Worm (Caenorhabditis elegans) whole organism, late embryonic: ENCODE data around the gene fax-1.
A peak's percentile ranks its signal among the peaks of the same experiment; 100 is the strongest.

Experiments used
- C08G9.2 ChIP-seq: sonication (generic microtip); optimal IDR thresholded peaks from 2 replicates; lab custom pipeline; 2016; ENCODE audit warnings: mild to moderate bottlenecking, missing genetic modification characterization, moderate library complexity, missing compliant biosample characterization
- C38D4.7 ChIP-seq: fragments of 200-800 bp; sonication (Bioruptor generic); optimal IDR thresholded peaks from 2 replicates; lab custom pipeline; 2018; ENCODE audit warnings: mild to moderate bottlenecking, missing genetic modification characterization, moderate library complexity, missing compliant biosample characterization
- F13H6.1 ChIP-seq: sonication (generic microtip); optimal IDR thresholded peaks from 2 replicates; lab custom pipeline; 2016; ENCODE audit warnings: missing genetic modification characterization, missing compliant biosample characterization
- K02D7.2 ChIP-seq: sonication (generic microtip); optimal IDR thresholded peaks from 2 replicates; lab custom pipeline; 2017; ENCODE audit warnings: mild to moderate bottlenecking, missing genetic modification characterization, missing compliant biosample characterization
- K09A11.1 ChIP-seq: sonication (generic microtip); optimal IDR thresholded peaks from 2 replicates; lab custom pipeline; 2017; ENCODE audit warnings: antibody characterized with exemption, mild to moderate bottlenecking, missing genetic modification characterization, missing compliant biosample characterization; ENCODE audit not compliant: insufficient read depth
- T23F11.4 ChIP-seq: fragments of 200-800 bp; sonication (Bioruptor generic); optimal IDR thresholded peaks from 2 replicates; lab custom pipeline; 2018; ENCODE audit warnings: mild to moderate bottlenecking, missing genetic modification characterization, missing compliant biosample characterization
- Y22D7AL.16 ChIP-seq: sonication (generic microtip); optimal IDR thresholded peaks from 2 replicates; lab custom pipeline; 2016; ENCODE audit warnings: missing genetic modification characterization, missing compliant biosample characterization
- ahr-1 ChIP-seq: sonication (generic microtip); optimal IDR thresholded peaks from 2 replicates; lab custom pipeline; 2016; ENCODE audit warnings: missing genetic modification characterization, missing compliant biosample characterization
- ceh-14 ChIP-seq: sonication (generic microtip); optimal IDR thresholded peaks from 2 replicates; lab custom pipeline; 2016; ENCODE audit warnings: missing genotype, missing genetic modification characterization, missing compliant biosample characterization
- ceh-18 ChIP-seq: sonication (generic microtip); optimal IDR thresholded peaks from 2 replicates; lab custom pipeline; 2016; ENCODE audit warnings: missing genetic modification characterization, missing compliant biosample characterization
- ceh-2 ChIP-seq: sonication (generic microtip); optimal IDR thresholded peaks from 2 replicates; lab custom pipeline; 2016; ENCODE audit warnings: missing genotype, missing genetic modification characterization, missing compliant biosample characterization
- ceh-30 ChIP-seq: fragments of 150-350 bp; optimal IDR thresholded peaks from 2 replicates; lab custom pipeline; 2014; ENCODE audit warnings: missing biosample characterization, missing genetic modification characterization
- ceh-31 ChIP-seq: sonication (generic microtip); optimal IDR thresholded peaks from 2 replicates; lab custom pipeline; 2016; ENCODE audit warnings: missing genetic modification characterization, missing compliant biosample characterization
- ceh-34 ChIP-seq: sonication (generic microtip); optimal IDR thresholded peaks from 2 replicates; lab custom pipeline; 2016; ENCODE audit warnings: mild to moderate bottlenecking, missing genetic modification characterization, missing compliant biosample characterization
- ceh-45 ChIP-seq: fragments of 200-800 bp; sonication (Bioruptor generic); IDR thresholded peaks from 2 replicates; pipeline ENCODE4 v1.3.6; 2022; ENCODE audit warnings: missing genetic modification reagents, missing genetic modification characterization, missing compliant biosample characterization
- ceh-48 ChIP-seq: sonication (generic microtip); optimal IDR thresholded peaks from 2 replicates; lab custom pipeline; 2016; ENCODE audit warnings: missing genetic modification characterization, inconsistent platforms, missing compliant biosample characterization
- che-1 ChIP-seq: sonication (generic microtip); optimal IDR thresholded peaks from 2 replicates; lab custom pipeline; 2016; ENCODE audit warnings: mild to moderate bottlenecking, missing genetic modification characterization, missing compliant biosample characterization
- dmd-4 ChIP-seq: sonication (generic microtip); optimal IDR thresholded peaks from 2 replicates; lab custom pipeline; 2016; ENCODE audit warnings: borderline replicate concordance, missing genetic modification characterization, missing compliant biosample characterization
- dve-1 ChIP-seq: sonication (generic microtip); optimal IDR thresholded peaks from 2 replicates; lab custom pipeline; 2017; ENCODE audit warnings: antibody characterized with exemption, mild to moderate bottlenecking, missing genetic modification characterization, missing compliant biosample characterization
- eyg-1 ChIP-seq: sonication (generic microtip); optimal IDR thresholded peaks from 2 replicates; lab custom pipeline; 2016; ENCODE audit warnings: missing genotype, missing genetic modification characterization, missing compliant biosample characterization
- fax-1 ChIP-seq: sonication (generic microtip); optimal IDR thresholded peaks from 2 replicates; lab custom pipeline; 2016; ENCODE audit warnings: missing genotype, missing genetic modification characterization, missing compliant biosample characterization
- hlh-13 ChIP-seq: fragments of 200-800 bp; sonication (Bioruptor generic); optimal IDR thresholded peaks from 2 replicates; lab custom pipeline; 2018; ENCODE audit warnings: mild to moderate bottlenecking, missing genetic modification characterization, missing compliant biosample characterization
- hlh-30 ChIP-seq: sonication (generic microtip); optimal IDR thresholded peaks from 2 replicates; lab custom pipeline; 2017; ENCODE audit warnings: antibody characterized with exemption, missing genetic modification characterization, missing compliant biosample characterization; ENCODE audit not compliant: insufficient read depth
- hlh-8 ChIP-seq: sonication (generic microtip); optimal IDR thresholded peaks from 2 replicates; lab custom pipeline; 2016; ENCODE audit warnings: missing genotype, missing genetic modification characterization, missing compliant biosample characterization
- madf-2 ChIP-seq: sonication (generic microtip); optimal IDR thresholded peaks from 2 replicates; lab custom pipeline; 2017; ENCODE audit warnings: missing genetic modification characterization, missing compliant biosample characterization
- nhr-11 ChIP-seq: fragments of 150-350 bp; optimal IDR thresholded peaks from 2 replicates; lab custom pipeline; 2014; ENCODE audit warnings: missing biosample characterization, missing genetic modification characterization
- npax-4 ChIP-seq: sonication (generic microtip); optimal IDR thresholded peaks from 2 replicates; lab custom pipeline; 2016; ENCODE audit warnings: missing genetic modification characterization, missing compliant biosample characterization
- pax-1 ChIP-seq: fragments of 150-350 bp; optimal IDR thresholded peaks from 2 replicates; lab custom pipeline; 2014; ENCODE audit warnings: missing biosample characterization, missing genetic modification characterization
- pha-4 ChIP-seq: fragments of 150-350 bp; optimal IDR thresholded peaks from 2 replicates; lab custom pipeline; 2018; ENCODE audit warnings: missing biosample characterization, missing genetic modification reagents, missing genetic modification characterization
- pqm-1 ChIP-seq: sonication (generic microtip); optimal IDR thresholded peaks from 2 replicates; lab custom pipeline; 2016; ENCODE audit warnings: missing genetic modification characterization, missing compliant biosample characterization
- pros-1 ChIP-seq: fragments of 150-350 bp; optimal IDR thresholded peaks from 2 replicates; lab custom pipeline; 2014; ENCODE audit warnings: missing biosample characterization, missing genetic modification reagents, missing genetic modification characterization
- ref-2 ChIP-seq: sonication (generic microtip); optimal IDR thresholded peaks from 2 replicates; lab custom pipeline; 2016; ENCODE audit warnings: missing genetic modification characterization, missing compliant biosample characterization
- sdc-2 ChIP-seq: sonication (generic microtip); optimal IDR thresholded peaks from 2 replicates; lab custom pipeline; 2016; ENCODE audit warnings: missing genotype, missing genetic modification characterization, missing compliant biosample characterization
- sox-2 ChIP-seq: fragments of 200-800 bp; sonication (Bioruptor generic); IDR thresholded peaks from 2 replicates; pipeline ENCODE4 v1.3.6; 2022; ENCODE audit warnings: missing genetic modification reagents, missing genetic modification characterization, missing compliant biosample characterization
- sox-4 ChIP-seq: sonication (generic microtip); optimal IDR thresholded peaks from 2 replicates; lab custom pipeline; 2017; ENCODE audit warnings: mild to moderate bottlenecking, missing genetic modification characterization, inconsistent platforms, missing compliant biosample characterization
- syd-9 ChIP-seq: sonication (generic microtip); optimal IDR thresholded peaks from 2 replicates; lab custom pipeline; 2016; ENCODE audit warnings: mild to moderate bottlenecking, missing genetic modification characterization, moderate library complexity, missing compliant biosample characterization
- tbx-7 ChIP-seq: sonication (generic microtip); optimal IDR thresholded peaks from 2 replicates; lab custom pipeline; 2016; ENCODE audit warnings: missing genotype, missing genetic modification characterization, missing compliant biosample characterization
- unc-42 ChIP-seq: sonication (generic microtip); optimal IDR thresholded peaks from 2 replicates; lab custom pipeline; 2016; ENCODE audit warnings: missing genotype, missing genetic modification characterization, missing compliant biosample characterization
- zip-5 ChIP-seq: sonication (generic microtip); optimal IDR thresholded peaks from 2 replicates; lab custom pipeline; 2016; ENCODE audit warnings: missing genetic modification characterization, missing compliant biosample characterization

Gene fax-1

ce11 chrX:3216698-3217097, 17.5 kb upstream of the fax-1 start:
- TF ChIP-seq che-1 (tag; lab: Kevin White, UChicago) (no peak), pros-1 (tag; lab: Kevin White, UChicago) (no peak), T23F11.4 (GFP tag; lab: Kevin White, UChicago) (no peak), sox-4 (tag; lab: Kevin White, UChicago) (no peak), nhr-11 (tag; lab: Kevin White, UChicago) (no peak), K02D7.2 (tag; lab: Kevin White, UChicago) (no peak), pax-1 (no peak), C38D4.7 (no peak), tbx-7 (tag; lab: Kevin White, UChicago) (no peak), zip-5 (no peak), sdc-2 (no peak), dve-1 (no peak), pqm-1 (tag; lab: Kevin White, UChicago) (no peak), K09A11.1 (tag; lab: Kevin White, UChicago) (no peak), Y22D7AL.16 (tag; lab: Kevin White, UChicago) (no peak), fax-1 (tag; lab: Kevin White, UChicago) (no peak), ceh-45 (GFP tag; lab: Robert Waterston, UW) (no peak), dmd-4 (tag; lab: Kevin White, UChicago) (no peak), C08G9.2 (no peak), eyg-1 (tag; lab: Kevin White, UChicago) (no peak)

ce11 chrX:3209523-3209922, 10.4 kb upstream of the fax-1 start, which contains the start of gene F28B4.4:
Gene F28B4.4, minus strand, starts transcription at chrX:3209623.
- TF ChIP-seq hlh-13 (GFP tag; lab: Kevin White, UChicago) (no peak), ahr-1 (tag; lab: Kevin White, UChicago) (no peak), syd-9 (tag; lab: Kevin White, UChicago) (no peak), ref-2 (tag; lab: Kevin White, UChicago) (no peak), C08G9.2 (no peak), dve-1 (no peak)

- TF ChIP-seq sdc-2 (no peak), C38D4.7 (no peak), ceh-48 (tag; lab: Kevin White, UChicago) (no peak), sox-2 (GFP tag; lab: Robert Waterston, UW) (no peak), ceh-45 (GFP tag; lab: Robert Waterston, UW) (no peak), ceh-30 (no peak), ref-2 (tag; lab: Kevin White, UChicago) (no peak), ceh-31 (tag; lab: Kevin White, UChicago) (no peak), pha-4 (tag; lab: Kevin White, UChicago) (no peak), madf-2 (no peak), K02D7.2 (tag; lab: Kevin White, UChicago) (no peak)
Measured at ce11 chrX:3204778-3205177, 5.6 kb upstream of the fax-1 start, which contains the start of gene F28B4.1. Gene F28B4.1, plus strand, starts transcription at chrX:3205078.

ce11 chrX:3202350-3202749, 3.2 kb upstream of the fax-1 start:
- TF ChIP-seq npax-4 (tag; lab: Kevin White, UChicago): no peak
- no peak for TF ChIP-seq ceh-18 (tag; lab: Kevin White, UChicago)
- no peak for TF ChIP-seq zip-5
- no peak for TF ChIP-seq F13H6.1 (tag; lab: Kevin White, UChicago)
- TF ChIP-seq unc-42: peak; percentile 75

ce11 chrX:3197319-3197718, 1.8 kb downstream of the fax-1 start:
- TF ChIP-seq hlh-8 (no peak), ceh-14 (no peak), ceh-45 (GFP tag; lab: Robert Waterston, UW) (no peak), ceh-34 (no peak), ceh-31 (tag; lab: Kevin White, UChicago) (peak; percentile 10), unc-42 (peak; percentile 60), hlh-30 (no peak), hlh-13 (GFP tag; lab: Kevin White, UChicago) (no peak), ceh-2 (tag; lab: Kevin White, UChicago) (no peak), pqm-1 (tag; lab: Kevin White, UChicago) (no peak)
